Worm (Caenorhabditis elegans) whole organism, L4/young adult: ENCODE measurements around the gene snrp-3.

ENCODE experiments used
- W03F9.2 ChIP-seq: fragments of 150-350 bp; optimal IDR thresholded peaks from 2 replicates; lab custom pipeline; 2014; ENCODE audit warnings: missing biosample characterization, missing genetic modification characterization
- dao-5 ChIP-seq: sonication (generic microtip); optimal IDR thresholded peaks from 2 replicates; lab custom pipeline; 2016; ENCODE audit warnings: missing genotype, missing genetic modification characterization, moderate library complexity, missing compliant biosample characterization
- him-1 ChIP-seq: sonication (generic microtip); optimal IDR thresholded peaks from 2 replicates; lab custom pipeline; 2016; ENCODE audit warnings: missing genotype, missing genetic modification reagents, missing genetic modification characterization, missing compliant biosample characterization

Gene snrp-3

ce11 chrIV:8644432-8644831 is 43.2 kb downstream of the snrp-3 start, which contains the start of gene C49C8.3:
TSS of gene C49C8.3 (plus strand) at chrIV:8644732.
- no peak for TF ChIP-seq dao-5 (tag; lab: Kevin White, UChicago)
- no peak for TF ChIP-seq him-1 (tag; lab: Kevin White, UChicago)
- TF ChIP-seq W03F9.2 (tag; lab: Kevin White, UChicago) = no peak

DNA sequence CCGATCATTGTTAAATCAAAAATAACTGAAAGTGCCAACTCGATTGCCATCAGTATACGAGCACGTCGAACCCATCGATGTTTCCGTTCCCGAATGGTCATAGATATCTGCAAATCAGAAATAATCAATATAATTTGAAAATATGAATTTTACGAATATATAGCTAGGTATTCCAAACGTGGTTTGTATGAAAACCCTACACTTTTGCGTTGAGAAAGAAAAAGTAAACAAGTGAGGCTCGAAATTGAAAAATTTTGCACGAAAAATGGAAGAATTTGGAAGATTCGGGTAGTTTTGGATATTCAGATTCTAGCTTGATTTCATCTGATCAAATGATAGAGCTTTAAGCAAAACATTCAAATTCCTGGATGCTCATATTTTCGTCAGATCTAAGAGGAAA is 48.8 kb downstream of the snrp-3 start, which contains the start of gene F42A9.9:
F42A9.9 (minus strand) TSS at position 101 of the 400 bp plus-strand sequence.
- TF ChIP-seq W03F9.2 (tag; lab: Kevin White, UChicago) (no peak), him-1 (tag; lab: Kevin White, UChicago) (no peak), dao-5 (tag; lab: Kevin White, UChicago) (no peak)
